Worm (Caenorhabditis elegans) whole organism, L2 larva: Measurements from ENCODE around the gene Y62E10A.24.

Experiments used
- R02D3.7 ChIP-seq: fragments of 150-350 bp; optimal IDR thresholded peaks from 2 replicates; lab custom pipeline; 2014; ENCODE audit warnings: missing biosample characterization, missing genetic modification characterization
- ZK546.5 ChIP-seq: sonication (generic microtip); optimal IDR thresholded peaks from 2 replicates; lab custom pipeline; 2017; ENCODE audit warnings: missing biosample characterization, missing genetic modification characterization
- aly-2 ChIP-seq: fragments of 150-350 bp; optimal IDR thresholded peaks from 2 replicates; lab custom pipeline; 2014; ENCODE audit warnings: missing biosample characterization, missing genetic modification characterization
- ama-1 ChIP-seq: fragments of 150-350 bp; optimal IDR thresholded peaks from 2 replicates; lab custom pipeline; 2018; ENCODE audit warnings: inconsistent platforms
- blmp-1 ChIP-seq: sonication (generic microtip); optimal IDR thresholded peaks from 2 replicates; lab custom pipeline; 2017; ENCODE audit warnings: missing genetic modification characterization, mild to moderate bottlenecking, missing compliant biosample characterization, antibody characterized with exemption, moderate library complexity; ENCODE audit not compliant: insufficient read depth
- ceh-16 ChIP-seq: fragments of 150-350 bp; optimal IDR thresholded peaks from 2 replicates; lab custom pipeline; 2014; ENCODE audit warnings: missing biosample characterization, missing genetic modification characterization
- ceh-82 ChIP-seq: fragments of 150-350 bp; optimal IDR thresholded peaks from 2 replicates; lab custom pipeline; 2014; ENCODE audit warnings: missing biosample characterization, missing genetic modification characterization
- crh-2 ChIP-seq: sonication (generic microtip); optimal IDR thresholded peaks from 2 replicates; lab custom pipeline; 2017; ENCODE audit warnings: missing biosample characterization, missing genetic modification characterization
- dmd-4 ChIP-seq: sonication (generic microtip); optimal IDR thresholded peaks from 2 replicates; lab custom pipeline; 2017; ENCODE audit warnings: missing biosample characterization, missing genetic modification characterization
- egl-27 ChIP-seq: sonication (generic microtip); optimal IDR thresholded peaks from 3 replicates; lab custom pipeline; 2017; ENCODE audit warnings: missing biosample characterization, missing genetic modification reagents, missing genetic modification characterization
- elt-1 ChIP-seq: fragments of 150-350 bp; optimal IDR thresholded peaks from 2 replicates; lab custom pipeline; 2014; ENCODE audit warnings: missing biosample characterization, missing genetic modification characterization
- elt-3 ChIP-seq: sonication (generic microtip); optimal IDR thresholded peaks from 2 replicates; lab custom pipeline; 2017; ENCODE audit warnings: missing biosample characterization, missing genetic modification characterization
- fos-1 ChIP-seq: fragments of 150-350 bp; optimal IDR thresholded peaks from 2 replicates; lab custom pipeline; 2014; ENCODE audit warnings: missing biosample characterization, missing genetic modification characterization
- gmeb-1 ChIP-seq: fragments of 150-350 bp; optimal IDR thresholded peaks from 2 replicates; lab custom pipeline; 2014; ENCODE audit warnings: missing biosample characterization, missing genetic modification characterization
- lin-13 ChIP-seq: fragments of 150-350 bp; optimal IDR thresholded peaks from 2 replicates; lab custom pipeline; 2014; ENCODE audit warnings: missing biosample characterization, missing genetic modification reagents, missing genetic modification characterization
- lin-39 ChIP-seq: fragments of 150-350 bp; optimal IDR thresholded peaks from 2 replicates; lab custom pipeline; 2014; ENCODE audit warnings: missing biosample characterization, missing genetic modification reagents, missing genetic modification characterization
- lsy-2 ChIP-seq, 2 experiments: fragments of 150-350 bp in 1 of 2; sonication (generic microtip) in 1 of 2; optimal IDR thresholded peaks; 2 replicates each; lab custom pipeline; 2014 to 2017; ENCODE audit warnings: missing biosample characterization in 2 of 2, missing genetic modification characterization in 2 of 2
- mab-5 ChIP-seq: fragments of 150-350 bp; optimal IDR thresholded peaks from 2 replicates; lab custom pipeline; 2014; ENCODE audit warnings: missing biosample characterization, missing genetic modification characterization
- mbf-1 ChIP-seq: sonication (generic microtip); optimal IDR thresholded peaks from 2 replicates; lab custom pipeline; 2017; ENCODE audit warnings: missing biosample characterization, missing genetic modification characterization
- nhr-10 ChIP-seq: sonication (generic microtip); optimal IDR thresholded peaks from 2 replicates; lab custom pipeline; 2017; ENCODE audit warnings: missing biosample characterization, missing genetic modification characterization
- nhr-129 ChIP-seq: fragments of 150-350 bp; optimal IDR thresholded peaks from 2 replicates; lab custom pipeline; 2014; ENCODE audit warnings: missing biosample characterization, missing genetic modification characterization
- nhr-21 ChIP-seq: fragments of 150-350 bp; optimal IDR thresholded peaks from 2 replicates; lab custom pipeline; 2014; ENCODE audit warnings: missing biosample characterization, missing genetic modification characterization
- nhr-23 ChIP-seq: fragments of 150-350 bp; optimal IDR thresholded peaks from 2 replicates; lab custom pipeline; 2014; ENCODE audit warnings: missing biosample characterization, missing genetic modification reagents, missing genetic modification characterization
- nhr-237 ChIP-seq: fragments of 150-350 bp; optimal IDR thresholded peaks from 2 replicates; lab custom pipeline; 2014; ENCODE audit warnings: missing biosample characterization, missing genetic modification characterization
- nhr-25 ChIP-seq: fragments of 150-350 bp; sonication (generic microtip); optimal IDR thresholded peaks from 3 replicates; lab custom pipeline; 2014; ENCODE audit warnings: missing biosample characterization, missing genetic modification characterization
- nhr-6 ChIP-seq: fragments of 150-350 bp; optimal IDR thresholded peaks from 2 replicates; lab custom pipeline; 2014; ENCODE audit warnings: missing biosample characterization, missing genetic modification characterization
- nhr-77 ChIP-seq: fragments of 150-350 bp; optimal IDR thresholded peaks from 2 replicates; lab custom pipeline; 2014; ENCODE audit warnings: missing biosample characterization, missing genetic modification characterization
- sma-3 ChIP-seq: sonication (generic microtip); optimal IDR thresholded peaks from 2 replicates; lab custom pipeline; 2016; ENCODE audit warnings: missing genetic modification reagents, missing genetic modification characterization, missing compliant biosample characterization
- sma-9 ChIP-seq, 2 experiments: fragments of 150-350 bp in 1 of 2; sonication (generic microtip) in 1 of 2; optimal IDR thresholded peaks; 2 replicates each; lab custom pipeline; 2014 to 2016; ENCODE audit warnings: missing genetic modification characterization in 2 of 2, mild to moderate bottlenecking in 1 of 2, missing biosample characterization in 1 of 2, missing compliant biosample characterization in 1 of 2, missing genetic modification reagents in 1 of 2, moderate library complexity in 1 of 2
- snpc-4 ChIP-seq: fragments of 150-350 bp; optimal IDR thresholded peaks from 2 replicates; lab custom pipeline; 2014; ENCODE audit warnings: missing biosample characterization, missing genetic modification characterization
- ztf-1 ChIP-seq: fragments of 200-800 bp; sonication (Bioruptor generic); conservative IDR thresholded peaks from 2 replicates; pipeline ENCODE4 v1.3.6; 2022; ENCODE audit warnings: missing genetic modification characterization, missing compliant biosample characterization
- ztf-4 ChIP-seq: fragments of 150-350 bp; optimal IDR thresholded peaks from 2 replicates; lab custom pipeline; 2014; ENCODE audit warnings: missing biosample characterization, missing genetic modification characterization

The Y62E10A.24 gene

DNA sequence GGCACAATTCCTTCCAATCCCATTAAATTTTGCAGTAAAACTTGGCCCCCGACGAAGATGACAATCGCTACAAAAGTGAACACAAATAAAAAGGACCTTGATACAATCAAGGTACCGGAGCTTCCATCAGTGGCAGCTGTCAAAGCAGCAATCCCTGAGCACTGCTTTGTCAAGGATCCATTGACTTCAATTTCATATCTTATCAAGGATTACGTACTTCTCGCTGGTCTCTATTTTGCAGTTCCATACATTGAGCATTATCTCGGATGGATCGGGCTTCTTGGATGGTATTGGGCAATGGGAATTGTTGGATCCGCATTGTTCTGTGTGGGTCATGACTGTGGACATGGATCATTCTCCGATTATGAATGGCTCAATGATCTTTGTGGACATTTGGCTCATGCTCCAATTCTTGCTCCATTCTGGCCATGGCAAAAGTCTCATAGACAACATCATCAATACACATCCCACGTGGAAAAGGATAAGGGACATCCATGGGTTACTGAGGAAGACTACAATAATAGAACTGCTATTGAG lies 46.6 kb upstream of the Y62E10A.24 start, which contains the start of gene fat-2:
Gene fat-2 (plus strand): TSS at position 51 of the 537 bp plus-strand sequence.
- TF ChIP-seq ZK546.5 (tag; lab: Kevin White, UChicago) (no peak), gmeb-1 (no peak), ceh-16 (tag; lab: Kevin White, UChicago) (no peak), snpc-4 (no peak), mab-5 (tag; lab: Kevin White, UChicago) (no peak), nhr-23 (no peak), sma-3 (GFP tag; lab: Kevin White, UChicago) (no peak), fos-1 (tag; lab: Kevin White, UChicago) (no peak), nhr-77 (tag; lab: Kevin White, UChicago) (no peak), dmd-4 (tag; lab: Kevin White, UChicago) (no peak), ztf-4 (no peak)

DNA sequence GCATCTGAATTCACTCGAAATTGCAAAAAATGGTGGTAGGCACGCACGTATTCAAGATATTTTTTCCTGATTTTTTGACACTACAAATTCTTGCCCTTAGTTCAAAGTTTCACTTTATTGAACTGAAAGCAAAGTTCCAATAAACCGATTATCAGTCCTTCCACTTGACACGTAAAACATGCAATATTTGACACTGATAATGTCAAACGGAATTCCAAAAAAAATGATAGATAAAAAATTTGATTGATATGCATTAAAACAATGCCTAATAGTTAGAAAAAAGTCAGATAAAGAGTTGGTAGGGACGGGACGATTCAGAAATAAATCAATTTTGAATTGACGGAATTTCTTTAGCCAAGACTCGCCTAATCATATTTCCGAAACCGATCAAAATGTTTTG lies 43.4 kb upstream of the Y62E10A.24 start:
- TF ChIP-seq R02D3.7 (tag; lab: Kevin White, UChicago): no peak
- TF ChIP-seq nhr-21 (tag; lab: Kevin White, UChicago): no peak
- TF ChIP-seq sma-9 (GFP tag; optimal IDR thresholded peaks at IDR 0.05; lab: Kevin White, UChicago): peak; percentile 74
- no peak for TF ChIP-seq sma-9 (tag; optimal IDR thresholded peaks at IDR 0.05; lab: Kevin White, UChicago)
- peak; percentile 17 for TF ChIP-seq gmeb-1
- peak; percentile 86 for TF ChIP-seq fos-1 (tag; lab: Kevin White, UChicago)
- TF ChIP-seq crh-2 (tag; lab: Kevin White, UChicago): peak; percentile 80

DNA sequence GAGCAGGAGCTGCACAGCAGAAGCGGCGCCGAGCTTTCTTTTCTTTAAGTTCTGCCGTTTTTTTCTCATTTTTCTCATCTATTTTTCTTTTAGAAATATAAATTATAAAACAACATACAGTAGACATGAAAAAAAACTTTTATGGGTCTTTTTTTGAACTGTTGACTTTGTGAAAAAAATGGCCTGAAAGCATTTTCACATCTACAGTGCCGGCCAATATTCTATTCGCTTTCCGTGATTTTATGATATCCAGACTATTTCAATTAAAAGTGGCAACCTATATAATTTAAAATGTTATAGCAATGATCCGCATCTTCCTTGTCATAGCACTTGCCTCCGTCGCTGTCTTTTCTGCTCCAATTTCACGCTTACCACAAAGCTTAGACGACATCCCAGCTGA lies 42.5 kb upstream of the Y62E10A.24 start, which contains the start of gene far-6:
Gene far-6 (plus strand): TSS at position 301 of the 400 bp plus-strand sequence.
- no peak for TF ChIP-seq fos-1 (tag; lab: Kevin White, UChicago)
- no peak for TF ChIP-seq ceh-82
- no peak for TF ChIP-seq nhr-237 (tag; lab: Kevin White, UChicago)
- TF ChIP-seq elt-1: no peak
- TF ChIP-seq elt-3 (tag; lab: Kevin White, UChicago): no peak
- no peak for TF ChIP-seq crh-2 (tag; lab: Kevin White, UChicago)
- no peak for TF ChIP-seq nhr-129 (tag; lab: Kevin White, UChicago)
- no peak for TF ChIP-seq ZK546.5 (tag; lab: Kevin White, UChicago)
- TF ChIP-seq mab-5 (tag; lab: Kevin White, UChicago): no peak
- TF ChIP-seq lsy-2 (tag; optimal IDR thresholded peaks at IDR 0.05; lab: Kevin White, UChicago): no peak

DNA sequence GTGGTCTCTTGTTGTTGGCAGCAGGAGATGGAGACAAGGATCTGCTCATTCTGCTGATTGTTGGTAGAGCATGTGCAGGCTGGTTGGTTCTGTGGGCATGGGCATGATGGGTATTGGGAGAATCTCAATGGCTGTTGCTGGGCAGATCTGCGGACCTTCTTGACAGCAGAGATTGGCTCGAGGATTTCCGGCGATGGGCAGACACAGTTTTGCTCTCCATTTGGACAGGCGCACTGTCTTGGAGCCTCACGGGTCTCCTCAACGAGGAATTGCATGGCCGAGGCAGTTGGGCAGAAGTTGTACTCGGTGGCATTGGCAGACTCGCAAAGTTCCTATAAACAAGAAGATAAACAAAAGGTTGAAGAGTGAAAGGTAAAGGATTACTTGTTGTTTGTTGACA lies 40.0 kb upstream of the Y62E10A.24 start:
- TF ChIP-seq mbf-1 (tag; lab: Kevin White, UChicago) (no peak), nhr-10 (tag; lab: Kevin White, UChicago) (no peak), ceh-16 (tag; lab: Kevin White, UChicago) (no peak), egl-27 (tag; lab: Kevin White, UChicago) (no peak), lin-39 (no peak), R02D3.7 (tag; lab: Kevin White, UChicago) (no peak), nhr-6 (tag; lab: Kevin White, UChicago) (no peak), ama-1 (lab: Kevin White, UChicago) (no peak), elt-3 (tag; lab: Kevin White, UChicago) (no peak), nhr-25 (no peak), ztf-1 (GFP tag; lab: Robert Waterston, UW) (no peak), lin-13 (GFP tag; lab: Kevin White, UChicago) (no peak)

DNA sequence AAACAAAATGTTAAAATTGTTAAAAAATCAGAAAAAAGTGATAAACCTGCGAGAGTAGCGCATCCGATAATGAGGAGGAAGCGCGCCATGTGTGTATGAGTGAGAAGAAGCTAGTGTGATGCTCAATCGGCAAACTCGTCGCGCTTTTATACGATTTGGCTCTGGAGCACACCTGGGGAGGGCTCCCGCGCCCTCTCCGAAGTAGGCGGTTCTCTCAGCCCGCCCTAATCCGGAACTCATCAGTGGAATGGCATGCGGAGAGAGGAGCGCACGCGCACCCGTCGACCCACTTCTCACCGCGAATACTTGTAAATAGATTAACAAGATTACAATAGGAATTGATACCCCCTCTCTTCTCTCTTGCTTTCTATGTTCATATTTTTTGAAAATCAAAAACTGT lies 39.2 kb upstream of the Y62E10A.24 start, which contains the start of gene pqn-74:
Gene pqn-74 (minus strand): TSS at position 122 of the 400 bp plus-strand sequence.
- TF ChIP-seq nhr-25 (no peak), nhr-77 (tag; lab: Kevin White, UChicago) (no peak), R02D3.7 (tag; lab: Kevin White, UChicago) (no peak), nhr-23 (no peak), lsy-2 (tag; optimal IDR thresholded peaks at IDR 0.05; lab: Kevin White, UChicago) (no peak), snpc-4 (no peak), mbf-1 (tag; lab: Kevin White, UChicago) (no peak), aly-2 (no peak), blmp-1 (tag; lab: Kevin White, UChicago) (no peak)
